Fruit fly (Drosophila melanogaster): ENCODE data around the gene FucTD.

The FucTD gene

DNA sequence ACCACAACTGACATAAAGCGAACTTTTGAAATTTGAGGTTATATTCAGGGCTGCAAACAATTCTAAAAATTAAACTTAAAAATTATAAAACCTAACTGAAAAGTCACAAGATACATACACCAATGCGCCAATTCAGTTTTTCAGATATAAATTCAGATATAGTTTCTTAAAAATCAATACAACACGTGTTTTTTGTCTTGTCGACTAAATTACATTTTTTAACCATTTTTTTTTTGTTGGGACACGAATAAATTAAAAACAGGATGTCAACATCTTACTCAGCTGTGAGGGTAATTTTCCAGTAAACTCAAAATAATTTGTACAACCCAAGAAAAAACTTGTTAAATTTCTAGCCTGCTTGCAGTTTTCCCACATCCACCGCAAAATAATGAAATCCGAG, 21.7 kb downstream of the FucTD start, which contains the start of gene SA2:
Gene SA2 (minus strand): TSS at position 101 of the 400 bp plus-strand sequence.
- TF ChIP-seq dsf (GFP tag; optimal IDR thresholded peaks at IDR 0.05; ENCODE audit: borderline replicate concordance) (no peak), jim (GFP tag; optimal IDR thresholded peaks at IDR 0.05) (no peak), HLH106 (tag; optimal IDR thresholded peaks at IDR 0.05) (no peak), Hnf4 (GFP tag; optimal IDR thresholded peaks at IDR 0.05) (no peak), dl (GFP tag; optimal IDR thresholded peaks at IDR 0.05; ENCODE audit: insufficient read depth in 1 of 2, partially characterized antibody in 2 of 2) (no peak), fru (GFP tag; optimal IDR thresholded peaks at IDR 0.05) (no peak), Vsx2 (GFP tag; optimal IDR thresholded peaks at IDR 0.05; ENCODE audit: partially characterized antibody) (no peak), dmrt93B (GFP tag; optimal IDR thresholded peaks at IDR 0.05) (no peak), Dif (GFP tag; optimal IDR thresholded peaks at IDR 0.05; ENCODE audit: partially characterized antibody) (no peak), N (GFP tag; optimal IDR thresholded peaks at IDR 0.05) (no peak), tai (GFP tag; optimal IDR thresholded peaks at IDR 0.05) (no peak)

DNA sequence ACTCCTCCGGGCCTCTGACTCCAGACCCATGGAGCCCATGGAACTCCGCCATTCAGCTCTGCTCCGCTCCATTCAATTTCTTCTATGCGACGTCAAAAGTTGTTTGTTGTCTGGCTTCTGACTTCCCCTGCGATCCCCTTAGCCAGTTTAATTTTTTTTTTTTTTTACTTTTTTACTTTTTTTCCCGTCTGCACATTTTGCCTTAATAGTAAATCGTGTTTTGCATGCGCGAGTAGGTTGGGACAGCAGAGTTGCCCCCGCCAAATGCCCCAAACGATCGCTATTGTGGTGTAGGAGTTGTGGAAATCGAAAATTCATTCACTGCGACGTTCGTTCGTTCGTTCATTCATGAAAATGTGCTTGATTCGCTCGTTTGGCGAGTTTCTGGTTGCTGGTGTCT, 25.0 kb downstream of the FucTD start:
- TF ChIP-seq Abd-B (GFP tag; optimal IDR thresholded peaks at IDR 0.05), result no peak
- no peak for TF ChIP-seq dsf (GFP tag; optimal IDR thresholded peaks at IDR 0.05; ENCODE audit: borderline replicate concordance)
- TF ChIP-seq Sp1 (GFP tag; optimal IDR thresholded peaks at IDR 0.05), result no peak
- TF ChIP-seq Jra (GFP tag; optimal IDR thresholded peaks at IDR 0.05), result no peak
- no peak for TF ChIP-seq dmrt93B (GFP tag; optimal IDR thresholded peaks at IDR 0.05)
- TF ChIP-seq Hr78 (GFP tag; optimal IDR thresholded peaks at IDR 0.05), result no peak
- TF ChIP-seq ey (GFP tag; optimal IDR thresholded peaks at IDR 0.05), result no peak
- TF ChIP-seq OdsH (GFP tag; optimal IDR thresholded peaks at IDR 0.05), result no peak
- no peak for TF ChIP-seq h (GFP tag; optimal IDR thresholded peaks at IDR 0.05)
- no peak for TF ChIP-seq CrebA (GFP tag; optimal IDR thresholded peaks at IDR 0.05; ENCODE audit: borderline replicate concordance)
- TF ChIP-seq Dif (GFP tag; optimal IDR thresholded peaks at IDR 0.05; ENCODE audit: partially characterized antibody), result no peak
- TF ChIP-seq Myc (optimal IDR thresholded peaks at IDR 0.05), result no peak
- TF ChIP-seq pan (optimal IDR thresholded peaks at IDR 0.05), result no peak
- no peak for TF ChIP-seq tai (GFP tag; optimal IDR thresholded peaks at IDR 0.05)

DNA sequence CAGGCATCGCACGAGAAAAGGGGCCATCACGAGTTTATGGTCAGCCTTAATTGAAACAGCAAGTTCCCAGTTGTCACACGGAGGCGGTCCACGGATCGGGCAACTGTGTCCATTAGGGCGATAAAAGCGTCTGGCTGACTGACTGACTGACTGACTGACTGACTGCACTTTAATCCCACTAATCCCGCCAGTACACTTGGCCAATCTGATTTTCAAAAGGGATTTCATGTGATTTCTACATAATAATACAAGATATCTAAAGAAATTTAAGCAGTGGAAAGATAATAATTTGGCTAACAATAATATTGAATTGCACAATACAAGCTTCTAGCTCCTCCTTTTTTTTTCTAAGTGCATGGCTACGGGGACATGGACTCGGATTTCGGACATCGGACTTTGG, 26.3 kb downstream of the FucTD start:
- TF ChIP-seq Hnf4 (GFP tag; optimal IDR thresholded peaks at IDR 0.05), result peak; percentile 37
- TF ChIP-seq sage (GFP tag; optimal IDR thresholded peaks at IDR 0.05), result no peak
- TF ChIP-seq tai (GFP tag; optimal IDR thresholded peaks at IDR 0.05), result no peak
- TF ChIP-seq h (GFP tag; optimal IDR thresholded peaks at IDR 0.05), result peak; percentile 37
- peak; percentile 43 for TF ChIP-seq HLH106 (tag; optimal IDR thresholded peaks at IDR 0.05)
- TF ChIP-seq N (GFP tag; optimal IDR thresholded peaks at IDR 0.05), result no peak
- no peak for TF ChIP-seq CG32264 (GFP tag; optimal IDR thresholded peaks at IDR 0.05)
- peak in 1 of 2 experiments; percentile 26 for TF ChIP-seq foxo (GFP tag; optimal IDR thresholded peaks at IDR 0.05)

DNA sequence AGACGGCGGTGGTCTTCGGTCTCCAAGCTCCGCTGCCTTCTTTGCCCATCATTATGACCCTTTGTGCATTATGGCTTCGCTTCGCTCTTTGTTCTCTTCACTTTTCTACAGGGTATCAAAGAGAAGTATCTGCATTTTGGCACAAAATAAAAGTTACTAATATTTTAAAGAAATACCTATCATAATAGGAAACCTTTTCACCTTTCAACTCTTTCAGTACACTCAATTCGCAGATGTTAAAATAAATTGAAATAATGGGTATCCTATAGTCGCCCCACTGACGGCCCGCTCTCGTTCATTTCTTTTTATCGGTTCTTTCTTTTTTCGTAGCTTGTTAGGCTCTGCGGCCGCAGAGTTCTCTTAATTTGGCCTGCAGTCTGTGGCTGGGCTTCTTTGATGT, 26.9 kb downstream of the FucTD start:
- no peak for TF ChIP-seq lola (GFP tag; optimal IDR thresholded peaks at IDR 0.05)
- TF ChIP-seq Abd-B (GFP tag; optimal IDR thresholded peaks at IDR 0.05), result no peak
- peak; percentile 82 for TF ChIP-seq dsf (GFP tag; optimal IDR thresholded peaks at IDR 0.05; ENCODE audit: borderline replicate concordance)
- TF ChIP-seq br (GFP tag; optimal IDR thresholded peaks at IDR 0.05), result peak; percentile 97
- TF ChIP-seq rgr (GFP tag; optimal IDR thresholded peaks at IDR 0.05), result peak; percentile 98
- TF ChIP-seq Hnf4 (GFP tag; optimal IDR thresholded peaks at IDR 0.05), result peak; percentile 97
- TF ChIP-seq foxo (GFP tag; optimal IDR thresholded peaks at IDR 0.05), result peak; percentile 81 to 97
- no peak for TF ChIP-seq usp (GFP tag; optimal IDR thresholded peaks at IDR 0.05)
- peak; percentile 73 for TF ChIP-seq CG9705 (GFP tag; optimal IDR thresholded peaks at IDR 0.05)
- TF ChIP-seq pan (optimal IDR thresholded peaks at IDR 0.05), result peak; percentile 66
- TF ChIP-seq Myc (optimal IDR thresholded peaks at IDR 0.05), result no peak
- peak; percentile 75 for TF ChIP-seq GATAd (GFP tag; optimal IDR thresholded peaks at IDR 0.05)
- no peak for TF ChIP-seq Dfd (GFP tag; optimal IDR thresholded peaks at IDR 0.05)
- peak; percentile 94 for TF ChIP-seq sage (GFP tag; optimal IDR thresholded peaks at IDR 0.05)
- TF ChIP-seq fru (GFP tag; optimal IDR thresholded peaks at IDR 0.05), result peak; percentile 97
- peak; percentile 97 for TF ChIP-seq HLH106 (tag; optimal IDR thresholded peaks at IDR 0.05)
- TF ChIP-seq dl (GFP tag; optimal IDR thresholded peaks at IDR 0.05; ENCODE audit: insufficient read depth in 1 of 2, partially characterized antibody in 2 of 2), result no peak
- TF ChIP-seq Sp1 (GFP tag; optimal IDR thresholded peaks at IDR 0.05), result peak; percentile 97
- TF ChIP-seq h (GFP tag; optimal IDR thresholded peaks at IDR 0.05), result peak; percentile 98
- TF ChIP-seq Hr83 (GFP tag; optimal IDR thresholded peaks at IDR 0.05; ENCODE audit: poor library complexity, severe bottlenecking), result peak; percentile 76
- TF ChIP-seq Rel (GFP tag; optimal IDR thresholded peaks at IDR 0.05), result peak; percentile 96
- peak; percentile 79 for TF ChIP-seq Rel (tag; optimal IDR thresholded peaks at IDR 0.05)
- no peak for TF ChIP-seq Vsx2 (GFP tag; optimal IDR thresholded peaks at IDR 0.05; ENCODE audit: partially characterized antibody)
- TF ChIP-seq Mio (GFP tag; optimal IDR thresholded peaks at IDR 0.05), result peak; percentile 68
- TF ChIP-seq CG32264 (GFP tag; optimal IDR thresholded peaks at IDR 0.05), result peak; percentile 94
- peak; percentile 98 for TF ChIP-seq woc (GFP tag; optimal IDR thresholded peaks at IDR 0.05)
- TF ChIP-seq brk (GFP tag; optimal IDR thresholded peaks at IDR 0.05), result peak; percentile 96
- TF ChIP-seq Hr78 (GFP tag; optimal IDR thresholded peaks at IDR 0.05), result no peak
- TF ChIP-seq Dif (GFP tag; optimal IDR thresholded peaks at IDR 0.05; ENCODE audit: partially characterized antibody), result no peak
- peak; percentile 95 for TF ChIP-seq Jra (GFP tag; optimal IDR thresholded peaks at IDR 0.05)
- peak; percentile 76 for TF ChIP-seq sv (GFP tag; optimal IDR thresholded peaks at IDR 0.05)
- TF ChIP-seq tai (GFP tag; optimal IDR thresholded peaks at IDR 0.05), result peak; percentile 93
- no peak for TF ChIP-seq jim (GFP tag; optimal IDR thresholded peaks at IDR 0.05)
- TF ChIP-seq psq (GFP tag; optimal IDR thresholded peaks at IDR 0.05), result peak; percentile 98
- TF ChIP-seq ey (GFP tag; optimal IDR thresholded peaks at IDR 0.05), result peak; percentile 97
- peak; percentile 97 for TF ChIP-seq OdsH (GFP tag; optimal IDR thresholded peaks at IDR 0.05)
- TF ChIP-seq N (GFP tag; optimal IDR thresholded peaks at IDR 0.05), result no peak
- TF ChIP-seq CrebA (GFP tag; optimal IDR thresholded peaks at IDR 0.05; ENCODE audit: borderline replicate concordance), result peak; percentile 86
- TF ChIP-seq dmrt93B (GFP tag; optimal IDR thresholded peaks at IDR 0.05), result peak; percentile 88
